Fruit fly (Drosophila melanogaster) whole organism: ENCODE results near the gene CG10654.

ENCODE experiments used
- Dll ChIP-seq: fragments of >200 bp; optimal IDR thresholded peaks from 2 replicates; lab custom pipeline; 2017
- EcR ChIP-seq, 2 experiments: fragments of >200 bp; optimal IDR thresholded peaks; 2 replicates each; lab custom pipeline; 2017; ENCODE audit warnings: missing biosample characterization in 2 of 2, missing genetic modification characterization in 2 of 2, missing genetic modification reagents in 2 of 2
- pan ChIP-seq: fragments of >200 bp; optimal IDR thresholded peaks from 2 replicates; lab custom pipeline; 2017
- psq ChIP-seq: fragments of >200 bp; optimal IDR thresholded peaks from 2 replicates; lab custom pipeline; 2017
- usp ChIP-seq: fragments of >200 bp; optimal IDR thresholded peaks from 2 replicates; lab custom pipeline; 2017; ENCODE audit warnings: missing biosample characterization, missing genetic modification characterization, mixed read lengths

DNA sequence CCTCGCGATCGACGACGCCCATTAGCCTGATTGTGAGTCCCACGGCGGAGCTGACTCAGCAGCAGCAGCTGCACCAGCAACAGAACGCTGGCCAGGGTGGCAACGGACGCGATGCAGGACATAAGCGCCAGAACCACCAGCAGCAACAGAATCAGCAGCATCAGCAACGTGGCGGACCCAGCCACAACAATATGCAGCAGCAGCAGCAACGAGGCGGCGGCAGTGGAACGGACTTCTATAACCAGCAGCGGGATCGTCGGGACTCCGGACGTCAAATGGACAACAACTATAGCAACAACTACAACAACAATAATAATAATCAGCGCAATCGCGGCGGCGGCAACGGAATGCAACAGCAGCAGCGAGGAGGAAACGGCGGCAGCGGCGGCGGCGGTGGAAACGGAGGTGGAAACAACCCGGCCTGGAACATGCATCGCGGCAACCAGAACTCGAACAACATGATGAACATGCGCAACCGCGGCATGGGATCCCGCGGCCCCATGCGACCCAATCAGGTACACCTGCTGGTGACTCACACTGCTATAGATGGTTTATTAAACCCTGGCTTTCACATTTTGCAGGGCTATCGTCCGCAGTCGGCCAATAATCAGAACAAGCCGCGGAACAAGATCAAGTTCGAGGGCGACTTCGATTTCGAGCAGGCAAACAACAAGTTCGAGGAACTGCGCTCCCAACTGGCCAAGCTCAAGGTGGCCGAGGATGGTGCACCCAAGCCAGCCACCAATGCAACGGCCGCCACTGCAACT lies 10.0 kb upstream of the CG10654 start:
- no peak for TF ChIP-seq psq
- TF ChIP-seq EcR (GFP tag; optimal IDR thresholded peaks at IDR 0.05; lab: Kevin White, UChicago) = no peak
- TF ChIP-seq pan (lab: Kevin White, UChicago) = no peak
- TF ChIP-seq Dll (lab: Kevin White, UChicago) = no peak
- TF ChIP-seq usp (GFP tag; lab: Kevin White, UChicago) = no peak
